Fruit fly (Drosophila melanogaster) whole organism, embryonic: Measurements from ENCODE around the gene Unc50.

Experiments used
- B-H1 ChIP-seq: fragments of 200-800 bp; sonication (Bioruptor generic); IDR thresholded peaks from 3 replicates; pipeline ENCODE4 v1.3.6; 2022; ENCODE audit warnings: missing biosample characterization, missing genetic modification characterization
- BtbVII ChIP-seq: fragments of 200-800 bp; sonication (Bioruptor generic); optimal IDR thresholded peaks from 3 replicates; lab custom pipeline; 2017; ENCODE audit warnings: missing biosample characterization, mild to moderate bottlenecking, missing genetic modification characterization
- CG11093 ChIP-seq: fragments of 200-800 bp; sonication (Bioruptor generic); IDR thresholded peaks from 3 replicates; pipeline ENCODE4 v1.3.6; 2022; ENCODE audit warnings: missing biosample characterization, missing genetic modification characterization
- CG15073 ChIP-seq: fragments of 200-800 bp; sonication (Bioruptor generic); optimal IDR thresholded peaks from 2 replicates; lab custom pipeline; 2016; ENCODE audit warnings: missing biosample characterization, missing genetic modification characterization
- CG16779 ChIP-seq: fragments of 200-800 bp; sonication (Bioruptor generic); IDR thresholded peaks from 2 replicates; pipeline ENCODE4 v1.3.6; 2022; ENCODE audit warnings: missing biosample characterization, missing genetic modification characterization
- CG17328 ChIP-seq: fragments of 200-800 bp; sonication (Bioruptor generic); IDR thresholded peaks from 2 replicates; pipeline ENCODE4 v1.3.6; 2022; ENCODE audit warnings: missing biosample characterization, missing genetic modification characterization
- CG2116 ChIP-seq: fragments of 200-800 bp; sonication (Bioruptor generic); optimal IDR thresholded peaks from 3 replicates; lab custom pipeline; 2018; ENCODE audit warnings: missing biosample characterization, mild to moderate bottlenecking, missing genetic modification characterization
- CG2889 ChIP-seq: fragments of 200-800 bp; sonication (Bioruptor generic); IDR thresholded peaks from 3 replicates; pipeline ENCODE4 v1.3.6; 2022; ENCODE audit warnings: missing biosample characterization, missing genetic modification characterization
- CG33557 ChIP-seq: fragments of 200-800 bp; sonication (Bioruptor generic); optimal IDR thresholded peaks from 2 replicates; lab custom pipeline; 2019; ENCODE audit warnings: missing biosample characterization, mild to moderate bottlenecking, missing genetic modification characterization, moderate library complexity
- CG3407 ChIP-seq: fragments of 200-800 bp; sonication (Bioruptor generic); optimal IDR thresholded peaks from 2 replicates; lab custom pipeline; 2018; ENCODE audit warnings: missing biosample characterization, mild to moderate bottlenecking, missing genetic modification characterization
- CG34422 ChIP-seq: fragments of 200-800 bp; sonication (Bioruptor generic); IDR thresholded peaks from 3 replicates; pipeline ENCODE4 v1.3.6; 2022; ENCODE audit warnings: missing biosample characterization, missing genetic modification characterization
- CG3847 ChIP-seq: fragments of 200-800 bp; sonication (Bioruptor generic); IDR thresholded peaks from 2 replicates; pipeline ENCODE4 v1.3.6; 2022; ENCODE audit warnings: missing biosample characterization, missing genetic modification characterization
- CG4328 ChIP-seq: fragments of 200-800 bp; sonication (Bioruptor generic); optimal IDR thresholded peaks from 3 replicates; lab custom pipeline; 2017; ENCODE audit warnings: missing biosample characterization, missing genetic modification reagents, missing genetic modification characterization
- CG4360 ChIP-seq: fragments of 200-800 bp; sonication (Bioruptor generic); IDR thresholded peaks from 2 replicates; pipeline ENCODE4 v1.3.6; 2022; ENCODE audit warnings: missing biosample characterization, missing genetic modification characterization
- CG5180 ChIP-seq: fragments of 200-800 bp; sonication (Bioruptor generic); optimal IDR thresholded peaks from 3 replicates; lab custom pipeline; 2017; ENCODE audit warnings: missing biosample characterization, missing genetic modification characterization, mild to moderate bottlenecking, moderate library complexity, missing genetic modification reagents
- CG6272 ChIP-seq: fragments of 200-800 bp; sonication (Bioruptor generic); IDR thresholded peaks from 2 replicates; pipeline ENCODE4 v1.3.6; 2022; ENCODE audit warnings: missing biosample characterization, missing genetic modification characterization
- CG6854 ChIP-seq: fragments of 200-800 bp; sonication (Bioruptor generic); optimal IDR thresholded peaks from 3 replicates; lab custom pipeline; 2017; ENCODE audit warnings: missing biosample characterization, mild to moderate bottlenecking, missing genetic modification characterization
- CG7556 ChIP-seq: fragments of 200-800 bp; sonication (Bioruptor generic); optimal IDR thresholded peaks from 2 replicates; lab custom pipeline; 2017; ENCODE audit warnings: missing biosample characterization, mild to moderate bottlenecking, missing genetic modification characterization
- CG7987 ChIP-seq: fragments of 200-800 bp; sonication (Bioruptor generic); optimal IDR thresholded peaks from 2 replicates; lab custom pipeline; 2018; ENCODE audit warnings: missing biosample characterization, mild to moderate bottlenecking, missing genetic modification characterization, moderate library complexity
- CG8359 ChIP-seq: fragments of 200-800 bp; sonication (Bioruptor generic); optimal IDR thresholded peaks from 2 replicates; lab custom pipeline; 2017; ENCODE audit warnings: missing biosample characterization, mild to moderate bottlenecking, missing genetic modification characterization, borderline replicate concordance
- CG9215 ChIP-seq: fragments of 200-800 bp; sonication (Bioruptor generic); IDR thresholded peaks from 2 replicates; pipeline ENCODE4 v1.3.6; 2022; ENCODE audit warnings: missing biosample characterization, missing genetic modification characterization
- Camta ChIP-seq: fragments of 200-800 bp; sonication (Bioruptor generic); optimal IDR thresholded peaks from 2 replicates; lab custom pipeline; 2016; ENCODE audit warnings: missing biosample characterization, missing genetic modification characterization
- E2f2 ChIP-seq: fragments of 200-800 bp; sonication (Bioruptor generic); IDR thresholded peaks from 2 replicates; pipeline ENCODE4 v1.3.6; 2022; ENCODE audit warnings: missing biosample characterization, missing genetic modification characterization
- HLH54F ChIP-seq: fragments of 200-800 bp; sonication (Bioruptor generic); optimal IDR thresholded peaks from 3 replicates; lab custom pipeline; 2016; ENCODE audit warnings: missing biosample characterization, missing genetic modification characterization
- MESR4 ChIP-seq: fragments of 200-800 bp; sonication (Bioruptor generic); optimal IDR thresholded peaks from 2 replicates; lab custom pipeline; 2018; ENCODE audit warnings: missing biosample characterization, mild to moderate bottlenecking, missing genetic modification characterization, moderate library complexity
- Mrtf ChIP-seq: fragments of 200-800 bp; sonication (Bioruptor generic); IDR thresholded peaks from 3 replicates; pipeline ENCODE4 v1.3.6; 2022; ENCODE audit warnings: missing biosample characterization, missing genetic modification characterization
- Nf-YA ChIP-seq: fragments of 200-800 bp; sonication (Bioruptor generic); IDR thresholded peaks from 2 replicates; pipeline ENCODE4 v1.3.6; 2022; ENCODE audit warnings: missing biosample characterization, missing genetic modification characterization
- Oli ChIP-seq: fragments of 200-800 bp; sonication (Bioruptor generic); optimal IDR thresholded peaks from 2 replicates; lab custom pipeline; 2018; ENCODE audit warnings: missing biosample characterization, mild to moderate bottlenecking, missing genetic modification characterization, moderate library complexity
- Poxn ChIP-seq: fragments of 200-800 bp; sonication (Bioruptor generic); IDR thresholded peaks from 2 replicates; pipeline ENCODE4 v1.3.6; 2022; ENCODE audit warnings: missing biosample characterization, missing genetic modification characterization
- Sox100B ChIP-seq: fragments of 200-800 bp; sonication (Bioruptor generic); optimal IDR thresholded peaks from 3 replicates; lab custom pipeline; 2018; ENCODE audit warnings: missing biosample characterization, mild to moderate bottlenecking, missing genetic modification characterization
- YL-1 ChIP-seq: fragments of 200-800 bp; sonication (Bioruptor generic); optimal IDR thresholded peaks from 3 replicates; lab custom pipeline; 2017; ENCODE audit warnings: missing biosample characterization, mild to moderate bottlenecking, missing genetic modification characterization
- ab ChIP-seq: fragments of 200-800 bp; sonication (Bioruptor generic); optimal IDR thresholded peaks from 2 replicates; lab custom pipeline; 2016; ENCODE audit warnings: missing biosample characterization, missing genetic modification characterization
- az2 ChIP-seq: fragments of 200-800 bp; sonication (Bioruptor generic); optimal IDR thresholded peaks from 3 replicates; lab custom pipeline; 2016; ENCODE audit warnings: missing biosample characterization, missing genetic modification characterization
- br ChIP-seq: fragments of >200 bp; optimal IDR thresholded peaks from 2 replicates; lab custom pipeline; 2017
- chm ChIP-seq: fragments of 200-800 bp; sonication (Bioruptor generic); IDR thresholded peaks from 2 replicates; pipeline ENCODE4 v1.3.6; 2022; ENCODE audit warnings: missing biosample characterization, missing genetic modification characterization
- dati ChIP-seq: fragments of 200-800 bp; sonication (Bioruptor generic); IDR thresholded peaks from 2 replicates; pipeline ENCODE4 v1.3.6; 2022; ENCODE audit warnings: missing biosample characterization, missing genetic modification characterization
- inv ChIP-seq: fragments of 200-800 bp; sonication (Bioruptor generic); IDR thresholded peaks from 2 replicates; pipeline ENCODE4 v1.3.6; 2022; ENCODE audit warnings: missing biosample characterization, missing genetic modification characterization; ENCODE audit not compliant: partially characterized antibody
- jing ChIP-seq: fragments of 200-800 bp; sonication (Bioruptor generic); optimal IDR thresholded peaks from 2 replicates; lab custom pipeline; 2018; ENCODE audit warnings: missing biosample characterization, mild to moderate bottlenecking, missing genetic modification characterization
- ken ChIP-seq: fragments of 200-800 bp; sonication (Bioruptor generic); IDR thresholded peaks from 3 replicates; pipeline ENCODE4 v1.3.6; 2022; ENCODE audit warnings: missing biosample characterization, missing genetic modification characterization
- pho ChIP-seq: fragments of 200-800 bp; sonication (Bioruptor generic); optimal IDR thresholded peaks from 2 replicates; lab custom pipeline; 2016; ENCODE audit warnings: missing biosample characterization, missing genetic modification characterization
- phol ChIP-seq: fragments of 200-800 bp; sonication (Bioruptor generic); optimal IDR thresholded peaks from 3 replicates; lab custom pipeline; 2018; ENCODE audit warnings: missing biosample characterization, mild to moderate bottlenecking, missing genetic modification characterization, moderate library complexity
- rib ChIP-seq: fragments of 200-800 bp; sonication (Bioruptor generic); IDR thresholded peaks from 2 replicates; pipeline ENCODE4 v1.3.6; 2022; ENCODE audit warnings: missing biosample characterization, missing genetic modification characterization
- row ChIP-seq: fragments of 200-800 bp; sonication (Bioruptor generic); IDR thresholded peaks from 3 replicates; pipeline ENCODE4 v1.3.6; 2022; ENCODE audit warnings: missing biosample characterization, missing genetic modification characterization
- sima ChIP-seq: fragments of 200-800 bp; sonication (Bioruptor generic); optimal IDR thresholded peaks from 2 replicates; lab custom pipeline; 2016; ENCODE audit warnings: missing biosample characterization, missing genetic modification characterization
- sna ChIP-seq: fragments of 200-800 bp; sonication (Bioruptor generic); IDR thresholded peaks from 2 replicates; pipeline ENCODE4 v1.3.6; 2022; ENCODE audit warnings: missing biosample characterization, missing genetic modification characterization; ENCODE audit not compliant: partially characterized antibody
- stc ChIP-seq: fragments of 200-800 bp; sonication (Bioruptor generic); IDR thresholded peaks from 2 replicates; pipeline ENCODE4 v1.3.6; 2022; ENCODE audit warnings: missing biosample characterization, missing genetic modification characterization
- tio ChIP-seq: fragments of 200-800 bp; sonication (Bioruptor generic); optimal IDR thresholded peaks from 2 replicates; lab custom pipeline; 2017; ENCODE audit warnings: missing biosample characterization, missing genetic modification characterization, inconsistent platforms
- tna ChIP-seq: fragments of 200-800 bp; sonication (Bioruptor generic); IDR thresholded peaks from 2 replicates; pipeline ENCODE4 v1.3.6; 2022; ENCODE audit warnings: missing biosample characterization, missing genetic modification characterization; ENCODE audit not compliant: partially characterized antibody
- trem ChIP-seq: fragments of 200-800 bp; optimal IDR thresholded peaks from 3 replicates; lab custom pipeline; 2019; ENCODE audit warnings: missing biosample characterization, mild to moderate bottlenecking, missing genetic modification characterization, moderate library complexity
- trh ChIP-seq: fragments of 200-800 bp; sonication (Bioruptor generic); optimal IDR thresholded peaks from 2 replicates; lab custom pipeline; 2016; ENCODE audit warnings: missing biosample characterization, missing genetic modification characterization
- vfl ChIP-seq: fragments of 200-800 bp; sonication (Bioruptor generic); optimal IDR thresholded peaks from 2 replicates; lab custom pipeline; 2016; ENCODE audit warnings: missing biosample characterization, missing genetic modification characterization
- yki ChIP-seq: fragments of >200 bp; optimal IDR thresholded peaks from 3 replicates; lab custom pipeline; 2018
- zfh2 ChIP-seq: fragments of 200-800 bp; sonication (Bioruptor generic); optimal IDR thresholded peaks from 2 replicates; lab custom pipeline; 2016; ENCODE audit warnings: missing biosample characterization, missing genetic modification characterization

Unc50 gene

dm6 chr3R:8715371-8715770 is 39.0 kb upstream of the Unc50 start (continued):
- TF ChIP-seq CG7556 (GFP tag; lab: Kevin White, UChicago) = no peak
- no peak for TF ChIP-seq vfl
- no peak for TF ChIP-seq zfh2
- no peak for TF ChIP-seq pho (GFP tag; lab: Kevin White, UChicago)
- TF ChIP-seq rib (GFP tag; lab: Robert Waterston, UW) = no peak
- TF ChIP-seq CG16779 = no peak
- TF ChIP-seq CG7987 (GFP tag; lab: Kevin White, UChicago) = no peak
- 0 out of 2 replicates have a peak, but pooled peaks have one; percentile 11 for TF ChIP-seq tna (GFP tag; lab: Robert Waterston, UW)
- TF ChIP-seq B-H1 (GFP tag; lab: Robert Waterston, UW) = no peak
- TF ChIP-seq row (GFP tag; lab: Robert Waterston, UW) = no peak
- peak; percentile 16; the same call in 1 of the 3 replicates for TF ChIP-seq CG34422 (GFP tag; lab: Robert Waterston, UW)
- TF ChIP-seq phol (tag; lab: Kevin White, UChicago) = no peak
- 0 out of 3 replicates have a peak, but pooled peaks have one; percentile 32 for TF ChIP-seq ken (GFP tag; lab: Robert Waterston, UW)
- TF ChIP-seq Nf-YA (GFP tag; lab: Robert Waterston, UW) = no peak
- no peak for TF ChIP-seq CG5180
- no peak for TF ChIP-seq dati
- no peak for TF ChIP-seq tio (GFP tag; lab: Kevin White, UChicago)
- TF ChIP-seq CG33557 (GFP tag; lab: Kevin White, UChicago) = no peak
- TF ChIP-seq chm (GFP tag; lab: Robert Waterston, UW) = peak; percentile 51; the same call in 1 of the 2 replicates
- TF ChIP-seq E2f2 = no peak
- TF ChIP-seq br (lab: Kevin White, UChicago) = no peak
- TF ChIP-seq yki (lab: Kevin White, UChicago) = no peak
- TF ChIP-seq YL-1 = no peak
- no peak for TF ChIP-seq CG17328
- no peak for TF ChIP-seq sima (GFP tag; lab: Kevin White, UChicago)
- TF ChIP-seq MESR4 (GFP tag; lab: Kevin White, UChicago) = peak; percentile 31
- TF ChIP-seq CG15073 (GFP tag; lab: Kevin White, UChicago) = no peak
- TF ChIP-seq CG4328 (GFP tag; lab: Kevin White, UChicago) = no peak
- no peak for TF ChIP-seq CG3847 (GFP tag; lab: Robert Waterston, UW)
- TF ChIP-seq stc (GFP tag; lab: Robert Waterston, UW) = no peak
- TF ChIP-seq Mrtf (GFP tag; lab: Robert Waterston, UW) = no peak
- no peak for TF ChIP-seq CG4360 (GFP tag; lab: Robert Waterston, UW)
- TF ChIP-seq BtbVII (GFP tag; lab: Kevin White, UChicago) = no peak
- no peak for TF ChIP-seq trem
- no peak for TF ChIP-seq CG2116 (GFP tag; lab: Kevin White, UChicago)
- no peak for TF ChIP-seq CG11093 (GFP tag; lab: Robert Waterston, UW)
- no peak for TF ChIP-seq CG6854 (GFP tag; lab: Kevin White, UChicago)
- no peak for TF ChIP-seq sna (GFP tag; lab: Robert Waterston, UW)
- no peak for TF ChIP-seq HLH54F (GFP tag; lab: Kevin White, UChicago)
- TF ChIP-seq az2 (GFP tag; lab: Kevin White, UChicago) = no peak
- TF ChIP-seq trh (GFP tag; lab: Kevin White, UChicago) = no peak
- TF ChIP-seq jing (GFP tag; lab: Kevin White, UChicago) = no peak
- no peak for TF ChIP-seq Poxn (GFP tag; lab: Robert Waterston, UW)
- TF ChIP-seq CG2889 = no peak
- TF ChIP-seq CG6272 (GFP tag; lab: Robert Waterston, UW) = no peak
- no peak for TF ChIP-seq CG8359 (GFP tag; lab: Kevin White, UChicago)
- no peak for TF ChIP-seq Sox100B
- no peak for TF ChIP-seq Camta (GFP tag; lab: Kevin White, UChicago)
- TF ChIP-seq CG9215 (GFP tag; lab: Robert Waterston, UW) = no peak
- no peak for TF ChIP-seq ab
- TF ChIP-seq CG3407 (GFP tag; lab: Kevin White, UChicago) = no peak
- TF ChIP-seq Oli (tag; lab: Kevin White, UChicago) = no peak
- 0 out of 2 replicates have a peak, but pooled peaks have one; percentile 8 for TF ChIP-seq inv (GFP tag; lab: Robert Waterston, UW)
